ENCODE assay signal across 2 fruit fly cellular contexts in genomic region chr3R:10596474-10596873, dm6.
A peak's percentile ranks its signal among the peaks of the same experiment; 100 is the strongest.
TF ChIP-seq lines count a peak whose summit lies in the region.

No protein-coding gene starts in this region.

- no peak for TF ChIP-seq CTCF in whole organism, embryonic (GFP tag; optimal IDR thresholded peaks at IDR 0.05; lab: Kevin White, UChicago)

TF ChIP-seq in whole organism, embryonic, 481 proteins besides CTCF, POLR2A, EP300 and RAD21 (continues in another document):
- TF ChIP-seq PHDP (tag; optimal IDR thresholded peaks at IDR 0.05; lab: Kevin White, UChicago): no peak
- TF ChIP-seq zfh1 (GFP tag; IDR thresholded peaks at IDR 0.05; lab: Robert Waterston, UW): no peak
- peak; percentile 49; the same call in 1 of the 2 replicates for TF ChIP-seq CG32532 (GFP tag; IDR thresholded peaks at IDR 0.05; lab: Robert Waterston, UW)
- TF ChIP-seq D (optimal IDR thresholded peaks at IDR 0.05; lab: Kevin White, UChicago): no peak
- TF ChIP-seq D (GFP tag; optimal IDR thresholded peaks at IDR 0.05; lab: Kevin White, UChicago): no peak
- no peak for TF ChIP-seq CG6654 (GFP tag; optimal IDR thresholded peaks at IDR 0.05; lab: Kevin White, UChicago)
- no peak for TF ChIP-seq CG10565 (GFP tag; optimal IDR thresholded peaks at IDR 0.05; lab: Kevin White, UChicago)
- TF ChIP-seq sim (GFP tag; IDR thresholded peaks at IDR 0.05; lab: Robert Waterston, UW): no peak
- TF ChIP-seq MESR4 (GFP tag; optimal IDR thresholded peaks at IDR 0.05; lab: Kevin White, UChicago): no peak
- TF ChIP-seq CG5180 (GFP tag; optimal IDR thresholded peaks at IDR 0.05; lab: Kevin White, UChicago): no peak
- no peak for TF ChIP-seq Deaf1 (tag; optimal IDR thresholded peaks at IDR 0.05; lab: Kevin White, UChicago)
- TF ChIP-seq nau (GFP tag; optimal IDR thresholded peaks at IDR 0.05; lab: Kevin White, UChicago): no peak
- TF ChIP-seq sug (tag; optimal IDR thresholded peaks at IDR 0.05; lab: Kevin White, UChicago): peak; percentile 73
- no peak for TF ChIP-seq Kr (GFP tag; optimal IDR thresholded peaks at IDR 0.05; lab: Kevin White, UChicago)
- no peak for TF ChIP-seq CG8924 (tag; optimal IDR thresholded peaks at IDR 0.05; lab: Kevin White, UChicago)
- no peak for TF ChIP-seq CG18764 (GFP tag; optimal IDR thresholded peaks at IDR 0.05; lab: Kevin White, UChicago)
- TF ChIP-seq CG6813 (GFP tag; optimal IDR thresholded peaks at IDR 0.05; lab: Kevin White, UChicago): no peak
- no peak for TF ChIP-seq stwl (tag; optimal IDR thresholded peaks at IDR 0.05; lab: Kevin White, UChicago)
- no peak for TF ChIP-seq CG11247 (GFP tag; IDR thresholded peaks at IDR 0.05; lab: Robert Waterston, UW)
- TF ChIP-seq HmgD (GFP tag; optimal IDR thresholded peaks at IDR 0.05; lab: Kevin White, UChicago): no peak
- TF ChIP-seq CG10462 (GFP tag; optimal IDR thresholded peaks at IDR 0.05; lab: Kevin White, UChicago): no peak
- TF ChIP-seq ash1 (GFP tag; optimal IDR thresholded peaks at IDR 0.05; lab: Kevin White, UChicago): peak; percentile 38
- TF ChIP-seq Med (GFP tag; lab: Kevin White, UChicago): peak; percentile 65
- no peak for TF ChIP-seq CG8359 (GFP tag; optimal IDR thresholded peaks at IDR 0.05; lab: Kevin White, UChicago; ENCODE audit: borderline replicate concordance)
- TF ChIP-seq CG6272 (GFP tag; IDR thresholded peaks at IDR 0.05; lab: Robert Waterston, UW): 0 out of 2 replicates have a peak, but pooled peaks have one; percentile 10
- no peak for TF ChIP-seq CG17359 (tag; optimal IDR thresholded peaks at IDR 0.05; lab: Kevin White, UChicago)
- 0 out of 3 replicates have a peak, but pooled peaks have one; percentile 19 for TF ChIP-seq ci (GFP tag; IDR thresholded peaks at IDR 0.05; lab: Robert Waterston, UW)
- peak; percentile 4 for TF ChIP-seq Hmr (GFP tag; optimal IDR thresholded peaks at IDR 0.05; lab: Kevin White, UChicago)
- no peak for TF ChIP-seq prd (optimal IDR thresholded peaks at IDR 0.05; lab: Kevin White, UChicago)
- TF ChIP-seq prd (GFP tag; IDR thresholded peaks at IDR 0.05; lab: Robert Waterston, UW): 0 out of 3 replicates have a peak, but pooled peaks have one; percentile 17
- TF ChIP-seq vnd (GFP tag; IDR thresholded peaks at IDR 0.05; lab: Robert Waterston, UW; ENCODE audit: partially characterized antibody): peak; percentile 43; the same call in 1 of the 3 replicates
- TF ChIP-seq dm (GFP tag; optimal IDR thresholded peaks at IDR 0.05; lab: Kevin White, UChicago): no peak
- TF ChIP-seq GATAe (GFP tag; conservative IDR thresholded peaks at IDR 0.05; lab: Robert Waterston, UW): 0 out of 2 replicates have a peak, but pooled peaks have one; percentile 17
- TF ChIP-seq CG10147 (GFP tag; optimal IDR thresholded peaks at IDR 0.05; lab: Kevin White, UChicago): no peak
- no peak for TF ChIP-seq Gug (GFP tag; IDR thresholded peaks at IDR 0.05; lab: Robert Waterston, UW)
- no peak for TF ChIP-seq CG13775 (GFP tag; optimal IDR thresholded peaks at IDR 0.05; lab: Kevin White, UChicago)
- no peak for TF ChIP-seq klu (GFP tag; IDR thresholded peaks at IDR 0.05; lab: Robert Waterston, UW)
- no peak for TF ChIP-seq CG9876 (GFP tag; optimal IDR thresholded peaks at IDR 0.05; lab: Kevin White, UChicago)
- TF ChIP-seq zen2 (GFP tag; IDR thresholded peaks at IDR 0.05; lab: Robert Waterston, UW; ENCODE audit: partially characterized antibody): no peak
- TF ChIP-seq Atf6 (GFP tag; IDR thresholded peaks at IDR 0.05; lab: Robert Waterston, UW): peak; percentile 30; the same call in 1 of the 2 replicates
- TF ChIP-seq CG12236 (GFP tag; optimal IDR thresholded peaks at IDR 0.05; lab: Kevin White, UChicago): no peak
- 0 out of 2 replicates have a peak, but pooled peaks have one; percentile 47 for TF ChIP-seq rib (GFP tag; IDR thresholded peaks at IDR 0.05; lab: Robert Waterston, UW)
- peak; percentile 11 for TF ChIP-seq CG12071 (GFP tag; optimal IDR thresholded peaks at IDR 0.05; lab: Kevin White, UChicago)
- no peak for TF ChIP-seq CG3163 (GFP tag; optimal IDR thresholded peaks at IDR 0.05; lab: Kevin White, UChicago)

TF ChIP-seq in whole organism, prepupa, 60 proteins besides CTCF, POLR2A, EP300 and RAD21:
- TF ChIP-seq CG8632 (GFP tag; optimal IDR thresholded peaks at IDR 0.05; lab: Kevin White, UChicago) (no peak), CG6163 (GFP tag; IDR thresholded peaks at IDR 0.05; lab: Robert Waterston, UW) (0 out of 3 replicates have a peak, but pooled peaks have one; percentile 11), Sox14 (GFP tag; optimal IDR thresholded peaks at IDR 0.05; lab: Kevin White, UChicago) (no peak), Eip78C (GFP tag; lab: Kevin White, UChicago) (peak; percentile 10)
